Worm (Caenorhabditis elegans) whole organism, young adult: ENCODE data around the gene sdz-28.
A peak's percentile ranks its signal among the peaks of the same experiment; 100 is the strongest.
"Not testable (repeated sequence)": the region's sequence is repeated elsewhere in the genome, so short reads cannot be mapped to it uniquely, and the experiment has no call there.

ENCODE experiments used
- B0261.1 ChIP-seq: sonication (generic microtip); optimal IDR thresholded peaks from 2 replicates; lab custom pipeline; 2016; ENCODE audit warnings: mild to moderate bottlenecking, missing genetic modification characterization, moderate library complexity, missing compliant biosample characterization
- C17E4.6 ChIP-seq: fragments of 200-800 bp; sonication (Bioruptor generic); IDR thresholded peaks from 2 replicates; pipeline ENCODE4 v1.3.6; 2022; ENCODE audit warnings: missing genetic modification reagents, missing genetic modification characterization, missing compliant biosample characterization
- F22D6.2 ChIP-seq: sonication (generic microtip); optimal IDR thresholded peaks from 2 replicates; lab custom pipeline; 2016; ENCODE audit warnings: mild to moderate bottlenecking, missing genetic modification characterization, missing compliant biosample characterization
- F55B11.4 ChIP-seq: sonication (generic microtip); optimal IDR thresholded peaks from 2 replicates; lab custom pipeline; 2016; ENCODE audit warnings: missing compliant biosample characterization, missing genetic modification characterization, borderline replicate concordance; ENCODE audit not compliant: insufficient read depth
- K12H6.12 ChIP-seq: fragments of 200-800 bp; sonication (Bioruptor generic); optimal IDR thresholded peaks from 2 replicates; lab custom pipeline; 2018; ENCODE audit warnings: mild to moderate bottlenecking, missing genetic modification characterization, missing compliant biosample characterization
- Y53G8AR.9 ChIP-seq: fragments of 200-800 bp; sonication (Bioruptor generic); conservative IDR thresholded peaks from 2 replicates; pipeline ENCODE4 v1.3.6; 2022; ENCODE audit warnings: missing genetic modification reagents, missing genetic modification characterization, missing compliant biosample characterization
- Y79H2A.3 ChIP-seq: fragments of 200-800 bp; sonication (Bioruptor generic); conservative IDR thresholded peaks from 2 replicates; pipeline ENCODE4 v1.3.6; 2022; ENCODE audit warnings: missing genetic modification reagents, missing genetic modification characterization, missing compliant biosample characterization
- attf-6 ChIP-seq: fragments of 200-800 bp; sonication (Bioruptor generic); IDR thresholded peaks from 2 replicates; pipeline ENCODE4 v1.3.6; 2022; ENCODE audit warnings: missing genetic modification reagents, missing genetic modification characterization, missing compliant biosample characterization
- ceh-27 ChIP-seq: fragments of 200-800 bp; sonication (Bioruptor generic); optimal IDR thresholded peaks from 2 replicates; lab custom pipeline; 2018; ENCODE audit warnings: mild to moderate bottlenecking, missing genetic modification characterization, moderate library complexity, missing compliant biosample characterization
- ceh-79 ChIP-seq: sonication (generic microtip); optimal IDR thresholded peaks from 2 replicates; lab custom pipeline; 2017; ENCODE audit warnings: mild to moderate bottlenecking, missing genetic modification characterization, missing compliant biosample characterization
- dpff-1 ChIP-seq: sonication (generic microtip); optimal IDR thresholded peaks from 2 replicates; lab custom pipeline; 2017; ENCODE audit warnings: mild to moderate bottlenecking, missing genetic modification characterization, missing compliant biosample characterization
- dpl-1 ChIP-seq: fragments of 150-350 bp; optimal IDR thresholded peaks from 2 replicates; lab custom pipeline; 2014; ENCODE audit warnings: missing biosample characterization, missing genetic modification reagents, missing genetic modification characterization
- egl-44 ChIP-seq: fragments of 200-800 bp; sonication (Bioruptor generic); IDR thresholded peaks from 2 replicates; pipeline ENCODE4 v1.3.6; 2022; ENCODE audit warnings: missing genetic modification reagents, missing genetic modification characterization, missing compliant biosample characterization
- egrh-3 ChIP-seq: fragments of 200-800 bp; sonication (Bioruptor generic); IDR thresholded peaks from 2 replicates; pipeline ENCODE4 v1.3.6; 2022; ENCODE audit warnings: missing genetic modification reagents, missing genetic modification characterization, missing compliant biosample characterization
- gei-17 ChIP-seq: fragments of 200-800 bp; sonication (Bioruptor generic); optimal IDR thresholded peaks from 2 replicates; lab custom pipeline; 2018; ENCODE audit warnings: mild to moderate bottlenecking, missing genetic modification characterization, missing compliant biosample characterization
- him-1 ChIP-seq: sonication (generic microtip); optimal IDR thresholded peaks from 2 replicates; lab custom pipeline; 2016; ENCODE audit warnings: missing genotype, missing genetic modification reagents, missing genetic modification characterization, missing compliant biosample characterization
- hlh-12 ChIP-seq: sonication (generic microtip); optimal IDR thresholded peaks from 2 replicates; lab custom pipeline; 2016; ENCODE audit warnings: missing genetic modification characterization, missing compliant biosample characterization
- hsf-1 ChIP-seq: fragments of 200-800 bp; sonication (Bioruptor generic); IDR thresholded peaks from 2 replicates; pipeline ENCODE4 v1.3.6; 2022; ENCODE audit warnings: missing genetic modification reagents, missing genetic modification characterization, missing compliant biosample characterization
- lin-35 ChIP-seq, 3 experiments: fragments of 150-350 bp in 2 of 3; sonication (generic microtip) in 1 of 3; optimal IDR thresholded peaks; 2 replicates each; lab custom pipeline; 2014 to 2018; ENCODE audit warnings: missing biosample characterization in 3 of 3, missing genetic modification characterization in 3 of 3, missing genetic modification reagents in 3 of 3
- lir-1 ChIP-seq: fragments of 200-800 bp; sonication (Bioruptor generic); conservative IDR thresholded peaks from 2 replicates; pipeline ENCODE4 v1.3.6; 2022; ENCODE audit warnings: missing genetic modification reagents, missing genetic modification characterization, missing compliant biosample characterization
- madf-10 ChIP-seq: sonication (generic microtip); optimal IDR thresholded peaks from 2 replicates; lab custom pipeline; 2016; ENCODE audit warnings: mild to moderate bottlenecking, missing genetic modification characterization, missing compliant biosample characterization
- madf-8 ChIP-seq: fragments of 200-800 bp; sonication (Bioruptor generic); conservative IDR thresholded peaks from 2 replicates; pipeline ENCODE4 v1.3.6; 2022; ENCODE audit warnings: missing genetic modification reagents, missing genetic modification characterization, missing compliant biosample characterization
- mel-28 ChIP-seq: sonication (generic microtip); optimal IDR thresholded peaks from 2 replicates; lab custom pipeline; 2016; ENCODE audit warnings: borderline replicate concordance, mild to moderate bottlenecking, missing genetic modification characterization, missing compliant biosample characterization
- mes-4 ChIP-seq: sonication (generic microtip); optimal IDR thresholded peaks from 2 replicates; lab custom pipeline; 2016; ENCODE audit warnings: missing genotype, missing genetic modification characterization, missing compliant biosample characterization
- mxl-1 ChIP-seq: sonication (generic microtip); optimal IDR thresholded peaks from 2 replicates; lab custom pipeline; 2016; ENCODE audit warnings: missing genetic modification characterization, missing compliant biosample characterization
- nfya-1 ChIP-seq: sonication (generic microtip); optimal IDR thresholded peaks from 2 replicates; lab custom pipeline; 2017; ENCODE audit warnings: antibody characterized with exemption, missing compliant biosample characterization, missing genetic modification characterization, borderline replicate concordance; ENCODE audit not compliant: insufficient read depth
- nhr-80 ChIP-seq: sonication (generic microtip); optimal IDR thresholded peaks from 2 replicates; lab custom pipeline; 2016; ENCODE audit warnings: missing genetic modification characterization, missing compliant biosample characterization
- nhr-90 ChIP-seq: sonication (generic microtip); optimal IDR thresholded peaks from 2 replicates; lab custom pipeline; 2016; ENCODE audit warnings: missing genotype, mild to moderate bottlenecking, missing genetic modification characterization, missing compliant biosample characterization
- snpc-4 ChIP-seq, 5 experiments: fragments of 150-350 bp in 1 of 5; sonication (generic microtip) in 4 of 5; optimal IDR thresholded peaks; 2 replicates each; lab custom pipeline; 2014 to 2018; ENCODE audit warnings: missing genetic modification characterization in 5 of 5, missing biosample characterization in 3 of 5, antibody characterized with exemption in 2 of 5, mild to moderate bottlenecking in 2 of 5, missing compliant biosample characterization in 2 of 5, missing genotype in 2 of 5, moderate library complexity in 2 of 5, missing genetic modification reagents in 1 of 5
- xnd-1 ChIP-seq: sonication (generic microtip); optimal IDR thresholded peaks from 2 replicates; lab custom pipeline; 2016; ENCODE audit warnings: missing genotype, missing genetic modification reagents, missing genetic modification characterization, missing compliant biosample characterization
- ztf-22 ChIP-seq: fragments of 200-800 bp; sonication (Bioruptor generic); optimal IDR thresholded peaks from 2 replicates; lab custom pipeline; 2018; ENCODE audit warnings: mild to moderate bottlenecking, missing genetic modification characterization, moderate library complexity, missing compliant biosample characterization

sdz-28 gene

DNA sequence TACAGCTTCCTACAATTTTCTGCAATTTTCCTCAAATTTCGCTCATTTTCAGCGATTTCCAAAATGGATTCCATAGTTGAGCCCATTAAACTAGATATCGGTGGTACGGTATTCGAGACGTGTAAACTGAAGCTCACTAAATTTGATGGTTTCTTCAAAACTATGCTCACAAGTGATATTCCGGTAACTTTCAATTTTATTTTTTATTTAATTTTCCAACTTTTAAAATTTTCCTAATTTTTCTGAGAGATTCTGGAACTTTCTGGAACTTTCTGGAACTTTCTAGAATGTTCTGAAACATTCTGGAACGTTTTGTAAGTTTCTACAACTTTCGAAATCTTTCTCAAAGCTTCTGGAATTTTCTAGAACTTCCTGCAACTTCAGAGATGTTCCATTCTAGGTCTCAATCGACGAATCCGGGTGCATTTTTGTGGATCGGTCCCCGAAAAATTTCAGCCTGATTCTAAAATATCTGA lies 16.1 kb downstream of the sdz-28 start, which contains the start of gene C40A11.2:
Gene C40A11.2 (plus strand): TSS at position 51 of the 476 bp plus-strand sequence.
- peak; percentile 90 for TF ChIP-seq hsf-1 (GFP tag; lab: Robert Waterston, UW)
- no peak for TF ChIP-seq Y79H2A.3 (GFP tag; lab: Robert Waterston, UW)

DNA sequence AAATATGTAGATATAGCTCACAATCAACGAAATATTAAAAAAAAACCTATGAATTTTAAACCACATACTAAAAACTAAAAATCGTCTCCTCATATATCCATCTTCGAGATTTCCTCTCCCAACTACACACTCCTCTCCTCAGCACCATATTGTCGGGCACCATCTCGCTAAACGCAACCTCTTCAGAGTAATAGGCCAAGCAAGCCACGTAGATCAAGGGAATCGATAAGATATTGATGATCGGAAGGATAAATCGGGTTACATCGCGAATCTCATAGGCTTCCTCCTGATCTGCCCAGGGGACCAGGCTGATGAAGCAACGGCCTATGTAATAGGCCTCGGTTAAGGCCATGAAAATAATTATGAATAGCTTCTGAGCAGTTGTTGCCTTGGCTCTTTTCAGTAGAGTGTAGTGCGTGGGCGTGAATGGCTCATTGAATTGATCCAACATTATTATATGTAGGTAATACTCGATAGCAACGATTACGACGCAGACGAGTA lies 19.7 kb downstream of the sdz-28 start, which contains the start of the genes C40A11.7 and C40A11.8:
Gene C40A11.7 (minus strand): TSS at position 101 of the 501 bp plus-strand sequence.
Gene C40A11.8 (minus strand): TSS at position 451 of the 501 bp plus-strand sequence.
- TF ChIP-seq lir-1 (GFP tag; lab: Robert Waterston, UW) (no peak), attf-6 (no peak), lin-35 (GFP tag; optimal IDR thresholded peaks at IDR 0.05; lab: Kevin White, UChicago) (no peak), dpl-1 (GFP tag; lab: Kevin White, UChicago) (no peak), xnd-1 (tag; lab: Kevin White, UChicago) (no peak), snpc-4 (GFP tag; optimal IDR thresholded peaks at IDR 0.05; lab: Kevin White, UChicago) (no peak), snpc-4 (tag; optimal IDR thresholded peaks at IDR 0.05; lab: Kevin White, UChicago) (no peak), B0261.1 (tag; lab: Kevin White, UChicago) (no peak), nfya-1 (tag; lab: Kevin White, UChicago) (no peak), nhr-80 (tag; lab: Kevin White, UChicago) (no peak), mxl-1 (no peak)

DNA sequence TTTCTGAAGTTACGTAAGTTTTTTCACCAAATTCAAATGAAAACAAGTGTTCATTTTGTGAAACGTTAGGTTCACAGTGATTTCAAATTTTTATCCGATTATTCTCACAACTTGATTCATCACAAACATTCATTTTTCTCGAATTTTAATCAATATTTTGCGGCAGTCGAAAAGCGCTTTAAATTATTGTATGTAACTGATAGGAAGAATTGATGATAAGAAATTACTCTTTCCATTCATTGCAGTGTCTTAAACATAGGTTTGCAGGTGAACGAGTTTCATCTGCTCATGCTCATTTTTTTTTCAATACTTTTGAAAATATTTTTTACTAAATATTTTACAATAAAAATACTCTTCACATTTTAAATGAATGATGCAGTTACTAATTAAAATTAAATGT lies 21.6 kb downstream of the sdz-28 start:
- peak; percentile 5 for TF ChIP-seq nhr-80 (tag; lab: Kevin White, UChicago)
- no peak for TF ChIP-seq nhr-90
- no peak for TF ChIP-seq madf-8 (GFP tag; lab: Robert Waterston, UW)
- no peak for TF ChIP-seq dpff-1 (tag; lab: Kevin White, UChicago)
- no peak for TF ChIP-seq Y53G8AR.9 (GFP tag; lab: Robert Waterston, UW)
- TF ChIP-seq hsf-1 (GFP tag; lab: Robert Waterston, UW): no peak
- TF ChIP-seq C17E4.6 (GFP tag; lab: Robert Waterston, UW): no peak
- TF ChIP-seq, all 124 proteins: peak for 1

DNA sequence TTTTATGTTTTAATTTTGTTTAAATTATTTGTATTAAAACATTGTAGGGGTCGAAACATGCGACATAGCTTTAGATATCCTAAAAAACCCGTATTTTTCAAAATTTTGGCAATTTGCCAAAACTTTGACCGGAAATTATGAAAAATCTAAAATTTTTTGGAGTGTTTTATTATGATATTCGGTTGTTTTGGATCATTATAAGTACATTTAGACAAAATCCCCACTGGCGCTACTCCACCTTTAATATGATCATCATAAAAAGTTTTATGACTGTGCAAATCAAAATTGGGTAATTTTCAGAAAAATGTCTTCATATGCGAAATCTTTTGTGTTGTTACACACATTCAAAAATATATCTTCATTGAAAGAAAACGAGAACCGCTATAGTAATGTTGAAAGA lies 22.8 kb downstream of the sdz-28 start, which contains the start of gene math-18:
Gene math-18 (plus strand): TSS at position 301 of the 400 bp plus-strand sequence.
- TF ChIP-seq hlh-12 (tag; lab: Kevin White, UChicago); gei-17; hsf-1 (GFP tag; lab: Robert Waterston, UW): not testable (repeated sequence)
- TF ChIP-seq, all 124 proteins: peak for 0; not testable (repeated sequence) for 124

DNA sequence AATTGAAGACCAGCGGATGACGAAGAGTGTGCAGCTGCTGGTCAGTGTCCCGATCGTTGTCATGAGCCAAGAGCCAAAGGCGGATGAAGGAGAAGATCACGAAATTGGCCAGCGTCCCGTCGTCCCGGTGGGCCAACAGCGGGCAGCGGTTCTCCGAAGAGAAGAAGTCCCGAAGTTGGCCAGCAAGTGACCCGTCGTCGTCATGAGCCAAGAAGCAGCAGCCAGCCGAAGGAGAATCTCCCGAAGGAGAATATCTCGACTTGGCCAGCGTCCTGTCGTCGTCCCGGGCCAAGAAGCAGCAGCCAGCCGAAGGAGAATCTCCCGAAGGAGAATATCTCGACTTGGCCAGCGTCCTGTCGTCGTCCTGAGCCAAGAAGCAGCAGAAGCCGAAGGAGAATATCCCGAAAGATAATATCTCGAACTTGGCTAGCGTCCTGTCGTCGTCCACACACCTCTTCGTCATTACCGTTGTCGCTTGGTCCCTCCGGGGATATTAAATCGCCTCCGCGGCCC lies 32.6 kb downstream of the sdz-28 start, which contains the start of gene C33C12.11:
Gene C33C12.11 (minus strand): TSS at position 463 of the 513 bp plus-strand sequence.
- TF ChIP-seq egrh-3 (GFP tag; lab: Robert Waterston, UW): peak; percentile 59; the same call in 1 of the 2 replicates

DNA sequence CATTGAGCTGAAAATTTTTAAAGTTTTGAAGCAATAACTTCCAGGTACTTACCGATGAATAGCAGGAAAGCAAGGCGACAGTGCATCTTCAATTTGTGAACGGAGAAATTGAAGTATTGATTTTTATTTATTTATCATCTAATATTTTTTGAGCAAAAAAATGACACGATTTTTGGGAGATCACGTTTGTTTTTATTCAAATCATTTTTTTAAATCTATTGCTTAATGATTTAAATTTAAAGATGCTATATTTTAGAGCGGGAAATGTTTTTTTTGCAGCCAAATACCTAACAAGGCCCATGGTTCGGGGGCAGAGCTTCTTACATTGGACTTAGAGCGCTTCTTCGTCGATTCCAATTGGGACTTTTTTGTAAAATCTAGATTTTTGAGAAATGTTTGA lies 35.5 kb downstream of the sdz-28 start, which contains the start of gene C33C12.4:
Gene C33C12.4 (minus strand): TSS at position 101 of the 400 bp plus-strand sequence.
- TF ChIP-seq him-1 (no peak), F22D6.2 (tag; lab: Kevin White, UChicago) (no peak), ceh-79 (tag; lab: Kevin White, UChicago) (no peak), egl-44 (GFP tag; lab: Robert Waterston, UW) (no peak), B0261.1 (tag; lab: Kevin White, UChicago) (no peak), F55B11.4 (tag; lab: Kevin White, UChicago) (no peak), nhr-90 (no peak), attf-6 (no peak), ztf-22 (GFP tag; lab: Kevin White, UChicago) (no peak), mel-28 (tag; lab: Kevin White, UChicago) (no peak), K12H6.12 (tag; lab: Kevin White, UChicago) (no peak), ceh-27 (GFP tag; lab: Kevin White, UChicago) (no peak), mes-4 (no peak), madf-10 (no peak)
